Worm (Caenorhabditis elegans): Measurements from ENCODE around the gene fipr-9.

ce11 chrV:10229222-10229879 lies 7.9 kb downstream of the fipr-9 start, which contains the start of the genes pyt-1 and fipr-7:
- TF ChIP-seq ceh-39 (tag; optimal IDR thresholded peaks at IDR 0.05) (no peak), pha-4 (tag; optimal IDR thresholded peaks at IDR 0.05) (no peak), nhr-76 (tag; optimal IDR thresholded peaks at IDR 0.05) (no peak), nhr-237 (tag; optimal IDR thresholded peaks at IDR 0.05) (no peak), unc-62 (GFP tag; optimal IDR thresholded peaks at IDR 0.05) (no peak), nhr-12 (tag; optimal IDR thresholded peaks at IDR 0.05) (no peak), lin-13 (tag; optimal IDR thresholded peaks at IDR 0.05) (no peak), M03D4.4 (tag; optimal IDR thresholded peaks at IDR 0.05) (no peak)

Measured in whole organism, mixed stage, embryonic.